Worm (Caenorhabditis elegans) whole organism, young adult: Measurements from ENCODE around the gene rpl-15.

Source experiments
- B0261.1 ChIP-seq: sonication (generic microtip); optimal IDR thresholded peaks from 2 replicates; lab custom pipeline; 2016; ENCODE audit warnings: mild to moderate bottlenecking, missing genetic modification characterization, moderate library complexity, missing compliant biosample characterization
- F39B2.1 ChIP-seq: fragments of 200-800 bp; sonication (Bioruptor generic); IDR thresholded peaks from 2 replicates; pipeline ENCODE4 v1.3.6; 2022; ENCODE audit warnings: missing genetic modification reagents, missing genetic modification characterization, missing compliant biosample characterization
- F49E8.2 ChIP-seq: sonication (generic microtip); optimal IDR thresholded peaks from 3 replicates; lab custom pipeline; 2017; ENCODE audit warnings: missing genetic modification characterization, mild to moderate bottlenecking, missing compliant biosample characterization, antibody characterized with exemption, moderate library complexity; ENCODE audit not compliant: insufficient read depth
- F55B11.4 ChIP-seq: sonication (generic microtip); optimal IDR thresholded peaks from 2 replicates; lab custom pipeline; 2016; ENCODE audit warnings: missing compliant biosample characterization, missing genetic modification characterization, borderline replicate concordance; ENCODE audit not compliant: insufficient read depth
- F57A8.1 ChIP-seq: fragments of 200-800 bp; sonication (Bioruptor generic); optimal IDR thresholded peaks from 2 replicates; lab custom pipeline; 2018; ENCODE audit warnings: mild to moderate bottlenecking, missing genetic modification characterization, moderate library complexity, missing compliant biosample characterization
- K12H6.12 ChIP-seq: fragments of 200-800 bp; sonication (Bioruptor generic); optimal IDR thresholded peaks from 2 replicates; lab custom pipeline; 2018; ENCODE audit warnings: mild to moderate bottlenecking, missing genetic modification characterization, missing compliant biosample characterization
- T07F8.4 ChIP-seq: sonication (generic microtip); optimal IDR thresholded peaks from 2 replicates; lab custom pipeline; 2016; ENCODE audit warnings: mild to moderate bottlenecking, missing genetic modification characterization, moderate library complexity, missing compliant biosample characterization
- Y56A3A.18 ChIP-seq: fragments of 200-800 bp; sonication (Bioruptor generic); IDR thresholded peaks from 2 replicates; pipeline ENCODE4 v1.3.6; 2022; ENCODE audit warnings: missing genetic modification reagents, missing genetic modification characterization, missing compliant biosample characterization
- cebp-1 ChIP-seq, 2 experiments: fragments of 200-800 bp in 1 of 2; sonication (Bioruptor generic) in 1 of 2; sonication (generic microtip) in 1 of 2; IDR thresholded peaks in 1 of 2; optimal IDR thresholded peaks in 1 of 2; 2 replicates each; pipeline versions ENCODE4 v1.3.6 to Lab custom; 2017 to 2022; ENCODE audit warnings: missing compliant biosample characterization in 2 of 2, missing genetic modification characterization in 2 of 2, mild to moderate bottlenecking in 1 of 2, missing genetic modification reagents in 1 of 2, moderate library complexity in 1 of 2
- cebp-2 ChIP-seq: fragments of 200-800 bp; sonication (Bioruptor generic); IDR thresholded peaks from 2 replicates; pipeline ENCODE4 v1.3.6; 2022; ENCODE audit warnings: missing genetic modification characterization, missing compliant biosample characterization
- ceh-100 ChIP-seq: fragments of 200-800 bp; sonication (Bioruptor generic); IDR thresholded peaks from 2 replicates; pipeline ENCODE4 v1.3.6; 2022; ENCODE audit warnings: missing genetic modification reagents, missing genetic modification characterization, missing compliant biosample characterization
- ceh-27 ChIP-seq: fragments of 200-800 bp; sonication (Bioruptor generic); optimal IDR thresholded peaks from 2 replicates; lab custom pipeline; 2018; ENCODE audit warnings: mild to moderate bottlenecking, missing genetic modification characterization, moderate library complexity, missing compliant biosample characterization
- dpff-1 ChIP-seq: sonication (generic microtip); optimal IDR thresholded peaks from 2 replicates; lab custom pipeline; 2017; ENCODE audit warnings: mild to moderate bottlenecking, missing genetic modification characterization, missing compliant biosample characterization
- ekl-4 ChIP-seq: fragments of 200-800 bp; sonication (Bioruptor generic); IDR thresholded peaks from 2 replicates; pipeline ENCODE4 v1.3.6; 2022; ENCODE audit warnings: missing genetic modification reagents, missing genetic modification characterization, missing compliant biosample characterization
- ets-4 ChIP-seq: fragments of 200-800 bp; sonication (Bioruptor generic); optimal IDR thresholded peaks from 2 replicates; lab custom pipeline; 2018; ENCODE audit warnings: mild to moderate bottlenecking, missing genetic modification characterization, missing compliant biosample characterization
- him-1 ChIP-seq: sonication (generic microtip); optimal IDR thresholded peaks from 2 replicates; lab custom pipeline; 2016; ENCODE audit warnings: missing genotype, missing genetic modification reagents, missing genetic modification characterization, missing compliant biosample characterization
- lin-40 ChIP-seq: sonication (generic microtip); optimal IDR thresholded peaks from 2 replicates; lab custom pipeline; 2016; ENCODE audit warnings: missing genetic modification characterization, mild to moderate bottlenecking, missing compliant biosample characterization, missing genotype, missing genetic modification reagents
- lsy-27 ChIP-seq: sonication (generic microtip); optimal IDR thresholded peaks from 2 replicates; lab custom pipeline; 2017; ENCODE audit warnings: missing genetic modification characterization, mild to moderate bottlenecking, missing compliant biosample characterization, antibody characterized with exemption, missing genotype, borderline replicate concordance; ENCODE audit not compliant: insufficient read depth
- mcd-1 ChIP-seq: fragments of 200-800 bp; sonication (Bioruptor generic); IDR thresholded peaks from 2 replicates; pipeline ENCODE4 v1.3.6; 2022; ENCODE audit warnings: missing genetic modification reagents, missing genetic modification characterization, missing compliant biosample characterization
- mes-4 ChIP-seq: sonication (generic microtip); optimal IDR thresholded peaks from 2 replicates; lab custom pipeline; 2016; ENCODE audit warnings: missing genotype, missing genetic modification characterization, missing compliant biosample characterization
- nfya-1 ChIP-seq: sonication (generic microtip); optimal IDR thresholded peaks from 2 replicates; lab custom pipeline; 2017; ENCODE audit warnings: antibody characterized with exemption, missing compliant biosample characterization, missing genetic modification characterization, borderline replicate concordance; ENCODE audit not compliant: insufficient read depth
- nhr-90 ChIP-seq: sonication (generic microtip); optimal IDR thresholded peaks from 2 replicates; lab custom pipeline; 2016; ENCODE audit warnings: missing genotype, mild to moderate bottlenecking, missing genetic modification characterization, missing compliant biosample characterization
- rec-8 ChIP-seq, 2 experiments: sonication (generic microtip); optimal IDR thresholded peaks; 2 replicates each; lab custom pipeline; 2016; ENCODE audit warnings: mild to moderate bottlenecking in 2 of 2, missing genetic modification characterization in 2 of 2, missing genetic modification reagents in 2 of 2, missing genotype in 2 of 2, missing biosample characterization in 1 of 2, missing compliant biosample characterization in 1 of 2, moderate library complexity in 1 of 2
- sea-2 ChIP-seq: fragments of 200-800 bp; sonication (Bioruptor generic); IDR thresholded peaks from 2 replicates; pipeline ENCODE4 v1.3.6; 2022; ENCODE audit warnings: missing genetic modification characterization, missing compliant biosample characterization
- snpc-1.1 ChIP-seq: sonication (generic microtip); optimal IDR thresholded peaks from 2 replicates; lab custom pipeline; 2017; ENCODE audit warnings: missing genetic modification characterization, mild to moderate bottlenecking, missing compliant biosample characterization, antibody characterized with exemption, moderate library complexity, missing genotype, missing genetic modification reagents; ENCODE audit not compliant: insufficient read depth
- snpc-4 ChIP-seq, 5 experiments: fragments of 150-350 bp in 1 of 5; sonication (generic microtip) in 4 of 5; optimal IDR thresholded peaks; 2 replicates each; lab custom pipeline; 2014 to 2018; ENCODE audit warnings: missing genetic modification characterization in 5 of 5, missing biosample characterization in 3 of 5, antibody characterized with exemption in 2 of 5, mild to moderate bottlenecking in 2 of 5, missing compliant biosample characterization in 2 of 5, missing genotype in 2 of 5, moderate library complexity in 2 of 5, missing genetic modification reagents in 1 of 5
- somi-1 ChIP-seq: fragments of 200-800 bp; sonication (Bioruptor generic); optimal IDR thresholded peaks from 2 replicates; lab custom pipeline; 2018; ENCODE audit warnings: mild to moderate bottlenecking, missing genetic modification characterization, missing compliant biosample characterization
- sptf-2 ChIP-seq: fragments of 200-800 bp; sonication (Bioruptor generic); optimal IDR thresholded peaks from 2 replicates; lab custom pipeline; 2018; ENCODE audit warnings: mild to moderate bottlenecking, missing genetic modification characterization, missing compliant biosample characterization
- zfh-2 ChIP-seq: fragments of 200-800 bp; sonication (Bioruptor generic); conservative IDR thresholded peaks from 2 replicates; pipeline ENCODE4 v1.3.6; 2022; ENCODE audit warnings: missing genetic modification reagents, missing genetic modification characterization, missing compliant biosample characterization
- ztf-3 ChIP-seq: fragments of 200-800 bp; sonication (Bioruptor generic); optimal IDR thresholded peaks from 2 replicates; lab custom pipeline; 2018; ENCODE audit warnings: mild to moderate bottlenecking, missing genetic modification characterization, missing compliant biosample characterization

rpl-15 gene

DNA sequence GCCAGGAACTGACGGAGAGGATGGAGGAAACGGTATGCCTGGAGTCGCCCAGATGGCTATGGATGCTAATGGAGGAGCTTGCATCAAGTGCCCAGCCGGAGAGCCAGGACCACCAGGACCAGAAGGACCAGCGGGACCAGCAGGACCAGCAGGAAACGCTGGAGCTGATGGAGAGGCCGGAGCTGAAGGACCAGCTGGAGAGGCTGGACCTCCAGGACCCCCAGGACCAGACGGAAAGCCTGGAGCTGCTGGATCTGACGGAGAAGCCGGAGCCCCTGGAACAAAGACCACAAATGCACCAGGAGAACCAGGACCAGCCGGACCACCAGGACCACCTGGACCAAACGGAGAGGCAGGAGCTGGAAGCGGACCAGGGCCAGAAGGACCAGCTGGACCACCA is 49.6 kb downstream of the rpl-15 start:
- TF ChIP-seq F49E8.2 (tag; lab: Kevin White, UChicago) (no peak), zfh-2 (GFP tag; lab: Robert Waterston, UW) (peak; percentile 57), K12H6.12 (tag; lab: Kevin White, UChicago) (no peak), mcd-1 (GFP tag; lab: Robert Waterston, UW) (0 out of 2 replicates have a peak, but pooled peaks have one; percentile 7)

DNA sequence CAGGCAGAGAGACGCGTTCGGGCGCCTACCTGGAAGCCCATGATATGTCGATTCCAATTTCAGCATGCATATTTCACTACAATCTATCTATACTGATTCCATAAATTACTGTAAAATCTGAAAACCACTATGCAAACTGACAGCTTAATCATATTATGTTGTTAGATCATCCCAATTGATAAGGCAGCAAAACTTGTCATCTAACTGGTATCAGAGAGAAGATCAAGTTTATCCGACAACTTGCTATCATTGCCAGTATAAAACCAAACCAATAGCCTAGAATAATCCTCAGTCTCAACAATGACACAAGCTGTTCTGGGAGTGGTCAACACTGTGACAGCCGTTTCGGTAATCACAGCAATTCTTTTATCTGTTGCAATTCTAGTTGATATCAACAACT is 50.2 kb downstream of the rpl-15 start, which contains the start of gene col-102:
col-102 (plus strand) TSS at position 301 of the 400 bp plus-strand sequence.
- no peak for TF ChIP-seq cebp-1 (GFP tag; IDR thresholded peaks at IDR 0.05; lab: Robert Waterston, UW)
- no peak for TF ChIP-seq cebp-1 (tag; optimal IDR thresholded peaks at IDR 0.05; lab: Kevin White, UChicago)
- no peak for TF ChIP-seq F57A8.1 (GFP tag; lab: Kevin White, UChicago)
- no peak for TF ChIP-seq Y56A3A.18 (GFP tag; lab: Robert Waterston, UW)
- TF ChIP-seq sptf-2 (GFP tag; lab: Kevin White, UChicago), result no peak
- TF ChIP-seq F49E8.2 (tag; lab: Kevin White, UChicago), result no peak
- no peak for TF ChIP-seq ceh-100
- no peak for TF ChIP-seq snpc-1.1 (tag; lab: Kevin White, UChicago)
- no peak for TF ChIP-seq B0261.1 (tag; lab: Kevin White, UChicago)
- TF ChIP-seq ztf-3, result no peak
- no peak for TF ChIP-seq rec-8 (tag; optimal IDR thresholded peaks at IDR 0.05; lab: Kevin White, UChicago)
- no peak for TF ChIP-seq nhr-90
- TF ChIP-seq cebp-2 (GFP tag; lab: Robert Waterston, UW), result no peak
- no peak for TF ChIP-seq sea-2
- TF ChIP-seq dpff-1 (tag; lab: Kevin White, UChicago), result no peak
- TF ChIP-seq mes-4 (tag; lab: Kevin White, UChicago), result no peak
- TF ChIP-seq snpc-4 (GFP tag; optimal IDR thresholded peaks at IDR 0.05; lab: Kevin White, UChicago), result no peak
- no peak for TF ChIP-seq snpc-4 (tag; optimal IDR thresholded peaks at IDR 0.05; lab: Kevin White, UChicago)
- no peak for TF ChIP-seq lsy-27 (tag; lab: Kevin White, UChicago)
- no peak for TF ChIP-seq somi-1
- TF ChIP-seq ceh-27, result no peak
- TF ChIP-seq T07F8.4 (tag; lab: Kevin White, UChicago), result no peak

DNA sequence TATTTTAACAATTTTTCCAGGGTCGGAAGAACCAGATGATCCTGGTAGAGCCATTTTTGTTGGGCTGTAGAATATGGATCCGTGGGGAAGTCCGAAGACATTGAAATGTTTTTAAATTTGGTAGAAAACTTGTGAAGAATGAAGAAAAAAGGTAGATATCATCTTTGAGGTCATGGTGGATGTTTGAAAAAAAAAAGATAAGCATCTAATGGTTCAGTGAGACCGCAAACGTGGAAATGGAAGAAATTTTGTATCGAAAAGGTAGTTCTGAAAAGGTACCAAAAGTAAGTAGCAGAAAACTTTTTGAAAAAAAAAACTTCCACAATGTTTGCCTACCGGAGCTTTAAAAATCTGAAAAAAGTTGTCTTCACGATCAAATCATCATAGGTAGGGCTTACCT is 50.8 kb downstream of the rpl-15 start, which contains the start of gene prmt-4:
prmt-4 (minus strand) TSS at position 101 of the 400 bp plus-strand sequence.
- no peak for TF ChIP-seq him-1 (tag; lab: Kevin White, UChicago)
- no peak for TF ChIP-seq F55B11.4
- no peak for TF ChIP-seq ets-4 (GFP tag; lab: Kevin White, UChicago)
- no peak for TF ChIP-seq lin-40
- no peak for TF ChIP-seq nfya-1
- TF ChIP-seq F39B2.1 (GFP tag; lab: Robert Waterston, UW), result no peak
- TF ChIP-seq ekl-4 (GFP tag; lab: Robert Waterston, UW), result no peak
- no peak for TF ChIP-seq Y56A3A.18 (GFP tag; lab: Robert Waterston, UW)
- no peak for TF ChIP-seq mes-4 (tag; lab: Kevin White, UChicago)
- no peak for TF ChIP-seq cebp-2 (GFP tag; lab: Robert Waterston, UW)
- TF ChIP-seq, all 124 proteins: peak for 0
